Worm (Caenorhabditis elegans) whole organism, L3 larva: ENCODE measurements around the gene cyp-35A3.

ENCODE experiments used
- R02D3.7 ChIP-seq: fragments of 150-350 bp; optimal IDR thresholded peaks from 2 replicates; lab custom pipeline; 2014; ENCODE audit warnings: missing biosample characterization, missing genetic modification characterization
- ZK546.5 ChIP-seq: sonication (generic microtip); optimal IDR thresholded peaks from 2 replicates; lab custom pipeline; 2017; ENCODE audit warnings: missing biosample characterization, missing genetic modification characterization
- ama-1 ChIP-seq: fragments of 150-350 bp; optimal IDR thresholded peaks from 2 replicates; lab custom pipeline; 2018
- ceh-16 ChIP-seq: sonication (generic microtip); optimal IDR thresholded peaks from 2 replicates; lab custom pipeline; 2017; ENCODE audit warnings: missing biosample characterization, missing genetic modification characterization
- ceh-28 ChIP-seq: fragments of 150-350 bp; optimal IDR thresholded peaks from 2 replicates; lab custom pipeline; 2014; ENCODE audit warnings: missing biosample characterization, missing genetic modification reagents, missing genetic modification characterization
- ceh-82 ChIP-seq: fragments of 150-350 bp; optimal IDR thresholded peaks from 2 replicates; lab custom pipeline; 2014; ENCODE audit warnings: missing biosample characterization, missing genetic modification characterization
- ceh-9 ChIP-seq: sonication (generic microtip); optimal IDR thresholded peaks from 2 replicates; lab custom pipeline; 2018; ENCODE audit warnings: missing biosample characterization, missing genetic modification characterization
- egl-5 ChIP-seq: fragments of 150-350 bp; optimal IDR thresholded peaks from 2 replicates; lab custom pipeline; 2017; ENCODE audit warnings: missing biosample characterization, missing genetic modification reagents, missing genetic modification characterization, inconsistent platforms
- elt-1 ChIP-seq: fragments of 150-350 bp; optimal IDR thresholded peaks from 2 replicates; lab custom pipeline; 2014; ENCODE audit warnings: missing biosample characterization, missing genetic modification characterization
- elt-2 ChIP-seq: sonication (generic microtip); optimal IDR thresholded peaks from 2 replicates; lab custom pipeline; 2016; ENCODE audit warnings: missing genetic modification reagents, mild to moderate bottlenecking, missing genetic modification characterization, missing compliant biosample characterization
- elt-3 ChIP-seq, 3 experiments: fragments of 150-350 bp in 1 of 3; sonication (generic microtip) in 2 of 3; optimal IDR thresholded peaks; 2 replicates in 2 of 3; 4 replicates in 1 of 3; lab custom pipeline; 2014 to 2017; ENCODE audit warnings: missing biosample characterization in 3 of 3, missing genetic modification characterization in 3 of 3
- fkh-2 ChIP-seq: fragments of 150-350 bp; optimal IDR thresholded peaks from 2 replicates; lab custom pipeline; 2014; ENCODE audit warnings: missing biosample characterization, missing genetic modification reagents, missing genetic modification characterization
- jun-1 ChIP-seq: fragments of 150-350 bp; optimal IDR thresholded peaks from 2 replicates; lab custom pipeline; 2014; ENCODE audit warnings: missing biosample characterization, missing genetic modification reagents, missing genetic modification characterization
- lin-15B ChIP-seq: fragments of 150-350 bp; optimal IDR thresholded peaks from 2 replicates; lab custom pipeline; 2014; ENCODE audit warnings: missing biosample characterization, missing genetic modification characterization
- lin-39 ChIP-seq: fragments of 150-350 bp; optimal IDR thresholded peaks from 2 replicates; lab custom pipeline; 2018; ENCODE audit warnings: missing biosample characterization, missing genetic modification reagents, missing genetic modification characterization
- lsy-12 ChIP-seq: sonication (generic microtip); optimal IDR thresholded peaks from 2 replicates; lab custom pipeline; 2016; ENCODE audit warnings: mild to moderate bottlenecking, missing genetic modification characterization, missing compliant biosample characterization
- mdl-1 ChIP-seq: fragments of 150-350 bp; optimal IDR thresholded peaks from 2 replicates; lab custom pipeline; 2014; ENCODE audit warnings: missing biosample characterization, missing genetic modification characterization
- mml-1 ChIP-seq: fragments of 150-350 bp; sonication (generic microtip); optimal IDR thresholded peaks from 3 replicates; lab custom pipeline; 2014; ENCODE audit warnings: missing biosample characterization, missing genetic modification characterization
- nfya-1 ChIP-seq: sonication (generic microtip); optimal IDR thresholded peaks from 2 replicates; lab custom pipeline; 2017; ENCODE audit warnings: missing genetic modification characterization, mild to moderate bottlenecking, missing compliant biosample characterization, antibody characterized with exemption, moderate library complexity; ENCODE audit not compliant: insufficient read depth
- nhr-11 ChIP-seq: fragments of 150-350 bp; optimal IDR thresholded peaks from 2 replicates; lab custom pipeline; 2014; ENCODE audit warnings: missing biosample characterization, missing genetic modification characterization
- nhr-12 ChIP-seq: fragments of 150-350 bp; optimal IDR thresholded peaks from 2 replicates; lab custom pipeline; 2014; ENCODE audit warnings: missing biosample characterization, missing genetic modification characterization
- nhr-237 ChIP-seq: fragments of 150-350 bp; optimal IDR thresholded peaks from 2 replicates; lab custom pipeline; 2014; ENCODE audit warnings: missing biosample characterization, missing genetic modification characterization
- nhr-28 ChIP-seq: fragments of 150-350 bp; optimal IDR thresholded peaks from 2 replicates; lab custom pipeline; 2014; ENCODE audit warnings: missing biosample characterization, missing genetic modification characterization
- nhr-43 ChIP-seq: sonication (generic microtip); optimal IDR thresholded peaks from 2 replicates; lab custom pipeline; 2016; ENCODE audit warnings: mild to moderate bottlenecking, missing genetic modification characterization, missing compliant biosample characterization; ENCODE audit not compliant: poor library complexity, severe bottlenecking
- nhr-67 ChIP-seq: fragments of 150-350 bp; optimal IDR thresholded peaks from 2 replicates; lab custom pipeline; 2014; ENCODE audit warnings: missing biosample characterization, missing genetic modification characterization
- pha-4 ChIP-seq: fragments of 150-350 bp; optimal IDR thresholded peaks from 2 replicates; lab custom pipeline; 2014; ENCODE audit warnings: missing biosample characterization, missing genetic modification reagents, missing genetic modification characterization
- pqm-1 ChIP-seq: fragments of 150-350 bp; optimal IDR thresholded peaks from 2 replicates; lab custom pipeline; 2017; ENCODE audit warnings: missing biosample characterization, missing genetic modification characterization, inconsistent platforms
- skn-1 ChIP-seq: fragments of 150-350 bp; optimal IDR thresholded peaks from 2 replicates; lab custom pipeline; 2014; ENCODE audit warnings: missing biosample characterization, missing genetic modification characterization
- snpc-4 ChIP-seq: fragments of 150-350 bp; optimal IDR thresholded peaks from 2 replicates; lab custom pipeline; 2014; ENCODE audit warnings: missing biosample characterization, missing genetic modification characterization
- tbx-2 ChIP-seq: sonication (generic microtip); optimal IDR thresholded peaks from 2 replicates; lab custom pipeline; 2016; ENCODE audit warnings: mild to moderate bottlenecking, missing genetic modification characterization, missing compliant biosample characterization
- unc-39 ChIP-seq: sonication (generic microtip); optimal IDR thresholded peaks from 4 replicates; lab custom pipeline; 2017; ENCODE audit warnings: missing biosample characterization, missing genetic modification characterization
- unc-62 ChIP-seq: fragments of 150-350 bp; sonication (generic microtip); optimal IDR thresholded peaks from 4 replicates; lab custom pipeline; 2014; ENCODE audit warnings: missing biosample characterization, missing genetic modification reagents, missing genetic modification characterization
- zag-1 ChIP-seq: fragments of 150-350 bp; optimal IDR thresholded peaks from 2 replicates; lab custom pipeline; 2014; ENCODE audit warnings: missing biosample characterization, missing genetic modification characterization
- ztf-4 ChIP-seq: fragments of 150-350 bp; optimal IDR thresholded peaks from 2 replicates; lab custom pipeline; 2014; ENCODE audit warnings: missing biosample characterization, missing genetic modification characterization

Gene cyp-35A3

ce11 chrV:4035811-4036210 is 13.4 kb downstream of the cyp-35A3 start, which contains the start of gene C49G7.13:
TSS of gene C49G7.13 (plus strand) at chrV:4036111.
- no peak for TF ChIP-seq mdl-1
- TF ChIP-seq ztf-4 (tag; lab: Kevin White, UChicago), result no peak

- TF ChIP-seq nhr-67 (tag; lab: Kevin White, UChicago), result no peak
- TF ChIP-seq ZK546.5 (tag; lab: Kevin White, UChicago), result no peak
- TF ChIP-seq lin-39, result no peak
- TF ChIP-seq egl-5 (tag; lab: Kevin White, UChicago), result no peak
- TF ChIP-seq skn-1, result no peak
- no peak for TF ChIP-seq nhr-12 (tag; lab: Kevin White, UChicago)
- no peak for TF ChIP-seq ceh-16 (tag; lab: Kevin White, UChicago)
- no peak for TF ChIP-seq fkh-2 (tag; lab: Kevin White, UChicago)
- no peak for TF ChIP-seq R02D3.7 (tag; lab: Kevin White, UChicago)
- no peak for TF ChIP-seq tbx-2 (tag; lab: Kevin White, UChicago)
- no peak for TF ChIP-seq zag-1 (tag; lab: Kevin White, UChicago)
- no peak for TF ChIP-seq ceh-82
- TF ChIP-seq ceh-28 (tag; lab: Kevin White, UChicago), result no peak
- TF ChIP-seq mml-1 (tag; lab: Kevin White, UChicago), result no peak
- no peak for TF ChIP-seq elt-1
- TF ChIP-seq mdl-1, result no peak
- no peak for TF ChIP-seq pha-4 (tag; lab: Kevin White, UChicago)
- no peak for TF ChIP-seq ama-1 (lab: Kevin White, UChicago)
- TF ChIP-seq, all 47 proteins: peak for 0
Measured at ce11 chrV:4038110-4038509, 15.7 kb downstream of the cyp-35A3 start, which contains the start of gene C49G7.12. TSS of gene C49G7.12 (plus strand) at chrV:4038410.

ce11 chrV:4038557-4038956 is 16.1 kb downstream of the cyp-35A3 start:
- TF ChIP-seq fkh-2 (tag; lab: Kevin White, UChicago) (no peak), nfya-1 (tag; lab: Kevin White, UChicago) (no peak), elt-2 (no peak), unc-62 (GFP tag; lab: Kevin White, UChicago) (no peak), lsy-12 (tag; lab: Kevin White, UChicago) (no peak), pqm-1 (tag; lab: Kevin White, UChicago) (no peak), nhr-12 (tag; lab: Kevin White, UChicago) (no peak), ZK546.5 (tag; lab: Kevin White, UChicago) (no peak), lin-39 (no peak), tbx-2 (tag; lab: Kevin White, UChicago) (no peak), nhr-43 (tag; lab: Kevin White, UChicago) (no peak), unc-39 (no peak), elt-1 (no peak), nhr-11 (tag; lab: Kevin White, UChicago) (no peak), snpc-4 (no peak), ztf-4 (tag; lab: Kevin White, UChicago) (no peak)

DNA sequence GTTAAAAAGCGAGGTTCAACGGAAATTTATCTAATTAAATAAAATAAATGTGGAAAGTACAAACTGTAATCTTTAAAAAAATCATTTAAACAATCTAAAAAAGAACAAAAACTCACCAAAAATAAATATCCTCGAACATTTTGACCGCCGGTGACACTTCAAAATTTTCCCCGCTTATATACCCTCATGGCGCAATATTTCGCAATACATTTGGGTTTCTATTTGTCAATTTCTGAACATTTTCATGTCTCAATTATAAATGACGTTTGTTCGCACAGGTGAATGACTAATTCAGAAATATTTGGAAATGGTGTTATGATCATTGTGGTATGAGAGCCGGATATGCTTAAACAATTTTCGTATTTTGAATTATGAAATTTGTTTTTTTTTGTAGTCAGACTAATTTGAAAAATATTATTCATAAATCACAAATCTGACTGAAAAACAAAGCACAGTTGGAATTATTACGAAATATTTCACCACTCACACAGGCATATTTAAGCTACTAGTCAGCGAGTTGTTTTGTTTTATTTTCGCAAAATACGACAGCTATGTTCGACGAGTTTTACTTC is 19.5 kb downstream of the cyp-35A3 start, which contains the start of the genes C49G7.10 and irg-2:
C49G7.10 (minus strand) TSS at position 169 of the 572 bp plus-strand sequence.
irg-2 (plus strand) TSS at position 329 of the 572 bp plus-strand sequence.
- TF ChIP-seq mdl-1, result no peak
- TF ChIP-seq ztf-4 (tag; lab: Kevin White, UChicago), result no peak
- no peak for TF ChIP-seq R02D3.7 (tag; lab: Kevin White, UChicago)
- no peak for TF ChIP-seq nhr-67 (tag; lab: Kevin White, UChicago)
- TF ChIP-seq nhr-28, result no peak
- no peak for TF ChIP-seq egl-5 (tag; lab: Kevin White, UChicago)
- no peak for TF ChIP-seq mml-1 (tag; lab: Kevin White, UChicago)
- TF ChIP-seq ceh-9 (tag; lab: Kevin White, UChicago), result no peak
- TF ChIP-seq zag-1 (tag; lab: Kevin White, UChicago), result no peak
- TF ChIP-seq lin-15B (tag; lab: Kevin White, UChicago), result no peak
- TF ChIP-seq jun-1 (tag; lab: Kevin White, UChicago), result no peak
- TF ChIP-seq nfya-1 (tag; lab: Kevin White, UChicago), result no peak
- TF ChIP-seq nhr-237 (tag; lab: Kevin White, UChicago), result no peak
- TF ChIP-seq elt-3 (tag; optimal IDR thresholded peaks at IDR 0.05; lab: Kevin White, UChicago), result no peak
- TF ChIP-seq lsy-12 (tag; lab: Kevin White, UChicago), result no peak
